Fruit fly (Drosophila melanogaster) whole organism, pupa: ENCODE results near the gene Sf3b5.

Source experiments
- CG10348 ChIP-seq: fragments of 200-800 bp; sonication (Bioruptor generic); IDR thresholded peaks from 2 replicates; pipeline ENCODE4 v1.3.6; 2022; ENCODE audit warnings: missing biosample characterization, missing genetic modification characterization
- CG12605 ChIP-seq: fragments of 200-800 bp; sonication (Bioruptor generic); IDR thresholded peaks from 2 replicates; pipeline ENCODE4 v1.3.6; 2022; ENCODE audit warnings: missing biosample characterization, missing genetic modification characterization
- CG13204 ChIP-seq: fragments of 200-800 bp; sonication (Bioruptor generic); optimal IDR thresholded peaks from 2 replicates; lab custom pipeline; 2018; ENCODE audit warnings: missing biosample characterization, mild to moderate bottlenecking, missing genetic modification characterization, moderate library complexity
- CG14655 ChIP-seq: fragments of 200-800 bp; sonication (Bioruptor generic); optimal IDR thresholded peaks from 3 replicates; lab custom pipeline; 2017; ENCODE audit warnings: mild to moderate bottlenecking, missing biosample characterization, missing genetic modification reagents, missing genetic modification characterization
- CG15710 ChIP-seq: fragments of 200-800 bp; sonication (Bioruptor generic); optimal IDR thresholded peaks from 2 replicates; lab custom pipeline; 2018; ENCODE audit warnings: missing biosample characterization, mild to moderate bottlenecking, missing genetic modification characterization, moderate library complexity
- CG17806 ChIP-seq: fragments of 200-800 bp; sonication (Bioruptor generic); optimal IDR thresholded peaks from 2 replicates; lab custom pipeline; 2018; ENCODE audit warnings: missing biosample characterization, mild to moderate bottlenecking, missing genetic modification characterization, moderate library complexity
- CG32121 ChIP-seq: fragments of 200-800 bp; sonication (Bioruptor generic); IDR thresholded peaks from 2 replicates; pipeline ENCODE4 v1.3.6; 2022; ENCODE audit warnings: missing biosample characterization, missing genetic modification characterization
- CG34367 ChIP-seq: fragments of 200-800 bp; sonication (Bioruptor generic); optimal IDR thresholded peaks from 2 replicates; lab custom pipeline; 2018; ENCODE audit warnings: missing biosample characterization, mild to moderate bottlenecking, missing genetic modification characterization
- CG4496 ChIP-seq: fragments of 200-800 bp; sonication (Bioruptor generic); IDR thresholded peaks from 3 replicates; pipeline ENCODE4 v1.3.6; 2022; ENCODE audit warnings: missing biosample characterization, missing genetic modification characterization
- CG8159 ChIP-seq: fragments of 200-800 bp; sonication (Bioruptor generic); optimal IDR thresholded peaks from 3 replicates; lab custom pipeline; 2018; ENCODE audit warnings: missing biosample characterization, mild to moderate bottlenecking, missing genetic modification characterization, moderate library complexity
- CG8301 ChIP-seq: fragments of 200-800 bp; sonication (Bioruptor generic); optimal IDR thresholded peaks from 2 replicates; lab custom pipeline; 2018; ENCODE audit warnings: missing biosample characterization, mild to moderate bottlenecking, missing genetic modification characterization
- CG9948 ChIP-seq: fragments of 200-800 bp; sonication (Bioruptor generic); optimal IDR thresholded peaks from 2 replicates; lab custom pipeline; 2018; ENCODE audit warnings: missing biosample characterization, mild to moderate bottlenecking, missing genetic modification characterization, moderate library complexity
- D1 ChIP-seq: fragments of 200-800 bp; sonication (Bioruptor generic); optimal IDR thresholded peaks from 2 replicates; lab custom pipeline; 2018; ENCODE audit warnings: missing biosample characterization, mild to moderate bottlenecking, missing genetic modification characterization, moderate library complexity
- EcR ChIP-seq: fragments of 200-800 bp; sonication (Bioruptor generic); optimal IDR thresholded peaks from 3 replicates; lab custom pipeline; 2019; ENCODE audit warnings: missing biosample characterization, missing genetic modification characterization, mild to moderate bottlenecking, moderate library complexity, missing genetic modification reagents
- Ets98B ChIP-seq: fragments of 200-800 bp; sonication (Bioruptor generic); IDR thresholded peaks from 2 replicates; pipeline ENCODE4 v1.3.6; 2022; ENCODE audit warnings: missing biosample characterization, missing genetic modification characterization
- Pif1A ChIP-seq: fragments of 200-800 bp; sonication (Bioruptor generic); optimal IDR thresholded peaks from 3 replicates; lab custom pipeline; 2016; ENCODE audit warnings: missing biosample characterization, missing genetic modification characterization
- Pif1B ChIP-seq: fragments of 200-800 bp; sonication (Bioruptor generic); optimal IDR thresholded peaks from 3 replicates; lab custom pipeline; 2016; ENCODE audit warnings: missing biosample characterization, missing genetic modification characterization
- Snoo ChIP-seq: fragments of 200-800 bp; sonication (Bioruptor generic); optimal IDR thresholded peaks from 3 replicates; lab custom pipeline; 2017; ENCODE audit warnings: missing biosample characterization, mild to moderate bottlenecking, missing genetic modification characterization, inconsistent platforms
- fd96Ca ChIP-seq: fragments of 200-800 bp; sonication (Bioruptor generic); IDR thresholded peaks from 3 replicates; pipeline ENCODE4 v1.3.6; 2022; ENCODE audit warnings: missing biosample characterization, missing genetic modification characterization
- gl ChIP-seq: fragments of 200-800 bp; sonication (Bioruptor generic); optimal IDR thresholded peaks from 2 replicates; lab custom pipeline; 2018; ENCODE audit warnings: missing biosample characterization, mild to moderate bottlenecking, missing genetic modification characterization
- rn ChIP-seq: fragments of 200-800 bp; sonication (Bioruptor generic); IDR thresholded peaks from 2 replicates; pipeline ENCODE4 v1.3.6; 2022; ENCODE audit warnings: missing biosample characterization, missing genetic modification characterization

The Sf3b5 gene

DNA sequence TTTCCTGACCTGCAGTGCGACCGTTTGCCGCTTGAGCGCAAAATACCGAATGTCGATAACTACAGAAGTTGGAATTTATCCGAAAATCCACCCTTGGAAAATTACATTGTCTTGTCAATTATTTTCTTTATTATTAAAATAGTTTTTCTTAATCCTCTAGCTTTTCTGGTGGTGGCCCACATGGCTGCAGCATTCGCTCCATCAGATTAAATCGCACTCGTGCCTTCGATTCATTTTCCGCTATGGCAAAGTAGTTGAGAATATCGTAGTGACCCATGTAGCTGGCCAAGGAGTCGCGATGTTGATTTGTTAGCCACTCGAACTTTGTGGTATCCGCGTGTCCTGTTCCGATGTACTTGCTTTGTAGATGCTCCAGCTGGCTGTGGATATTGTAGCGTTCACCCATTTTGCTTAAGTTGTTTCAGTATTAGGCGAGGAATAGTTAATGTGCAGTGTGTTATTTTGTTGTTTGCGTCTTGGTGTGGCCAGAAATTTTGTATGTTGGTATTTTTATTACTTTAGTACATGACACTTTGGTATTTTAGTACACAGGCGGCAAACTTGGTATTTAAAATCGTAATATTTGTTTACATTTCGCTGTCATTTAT is at the start of gene Sf3b5, which contains the start of the genes Kcmf1 and CG11986:
TSS of gene Sf3b5 (minus strand) at position 483 of the 608 bp plus-strand sequence.
TSS of gene Kcmf1 (minus strand) at position 51 of the 608 bp plus-strand sequence.
TSS of gene CG11986 (plus strand) at position 588 of the 608 bp plus-strand sequence.
- TF ChIP-seq gl (no peak), CG9948 (no peak), rn (GFP tag; lab: Robert Waterston, UW) (no peak), CG13204 (no peak), CG15710 (no peak), fd96Ca (GFP tag; lab: Robert Waterston, UW) (no peak), Snoo (tag; lab: Kevin White, UChicago) (no peak), EcR (GFP tag; lab: Kevin White, UChicago) (no peak), CG17806 (no peak), CG34367 (tag; lab: Kevin White, UChicago) (no peak), CG8301 (tag; lab: Kevin White, UChicago) (no peak), CG10348 (no peak), Pif1A (GFP tag; lab: Kevin White, UChicago) (no peak), CG14655 (no peak), CG12605 (GFP tag; lab: Robert Waterston, UW) (no peak), Ets98B (GFP tag; lab: Robert Waterston, UW) (no peak), CG8159 (tag; lab: Kevin White, UChicago) (no peak), CG32121 (GFP tag; lab: Robert Waterston, UW) (no peak), CG4496 (GFP tag; lab: Robert Waterston, UW) (no peak), Pif1B (GFP tag; lab: Kevin White, UChicago) (no peak)

- TF ChIP-seq CG14655 (no peak), CG15710 (no peak), Ets98B (GFP tag; lab: Robert Waterston, UW) (0 out of 2 replicates have a peak, but pooled peaks have one; percentile 10), Pif1B (GFP tag; lab: Kevin White, UChicago) (no peak), CG34367 (tag; lab: Kevin White, UChicago) (no peak), CG4496 (GFP tag; lab: Robert Waterston, UW) (peak; percentile 54; the same call in 2 of the 3 replicates), Snoo (tag; lab: Kevin White, UChicago) (no peak), fd96Ca (GFP tag; lab: Robert Waterston, UW) (no peak), CG17806 (no peak), gl (no peak), CG32121 (GFP tag; lab: Robert Waterston, UW) (no peak), Pif1A (GFP tag; lab: Kevin White, UChicago) (no peak), CG9948 (no peak), rn (GFP tag; lab: Robert Waterston, UW) (no peak), D1 (tag; lab: Kevin White, UChicago) (no peak)
These were observed 49.7 kb upstream of the Sf3b5 start, which contains the start of the genes beag and Ada for dm6 chr3R:9064874-9065273. Gene beag (minus strand): TSS chr3R:9065078. Gene Ada (plus strand): TSS chr3R:9065183.

- peak; percentile 21 for TF ChIP-seq CG17806
- TF ChIP-seq gl = no peak
- no peak for TF ChIP-seq Pif1A (GFP tag; lab: Kevin White, UChicago)
- peak; percentile 67; the same call in 1 of the 3 replicates for TF ChIP-seq fd96Ca (GFP tag; lab: Robert Waterston, UW)
- TF ChIP-seq rn (GFP tag; lab: Robert Waterston, UW) = no peak
- TF ChIP-seq EcR (GFP tag; lab: Kevin White, UChicago) = no peak
- no peak for TF ChIP-seq Snoo (tag; lab: Kevin White, UChicago)
- peak; percentile 64; the same call in 2 of the 3 replicates for TF ChIP-seq CG4496 (GFP tag; lab: Robert Waterston, UW)
- peak; percentile 23 for TF ChIP-seq CG15710
- TF ChIP-seq CG32121 (GFP tag; lab: Robert Waterston, UW) = 0 out of 2 replicates have a peak, but pooled peaks have one; percentile 13
- TF ChIP-seq CG10348 = no peak
- TF ChIP-seq CG12605 (GFP tag; lab: Robert Waterston, UW) = peak; percentile 69
- TF ChIP-seq Ets98B (GFP tag; lab: Robert Waterston, UW) = peak; percentile 17; the same call in 1 of the 2 replicates
- no peak for TF ChIP-seq CG14655
- TF ChIP-seq Pif1B (GFP tag; lab: Kevin White, UChicago) = no peak
- no peak for TF ChIP-seq CG13204
- no peak for TF ChIP-seq CG8159 (tag; lab: Kevin White, UChicago)
- no peak for TF ChIP-seq D1 (tag; lab: Kevin White, UChicago)
- peak; percentile 13 for TF ChIP-seq CG9948
- TF ChIP-seq CG8301 (tag; lab: Kevin White, UChicago) = no peak
- TF ChIP-seq CG34367 (tag; lab: Kevin White, UChicago) = no peak
These were observed 47.6 kb upstream of the Sf3b5 start for dm6 chr3R:9062756-9063155.

DNA sequence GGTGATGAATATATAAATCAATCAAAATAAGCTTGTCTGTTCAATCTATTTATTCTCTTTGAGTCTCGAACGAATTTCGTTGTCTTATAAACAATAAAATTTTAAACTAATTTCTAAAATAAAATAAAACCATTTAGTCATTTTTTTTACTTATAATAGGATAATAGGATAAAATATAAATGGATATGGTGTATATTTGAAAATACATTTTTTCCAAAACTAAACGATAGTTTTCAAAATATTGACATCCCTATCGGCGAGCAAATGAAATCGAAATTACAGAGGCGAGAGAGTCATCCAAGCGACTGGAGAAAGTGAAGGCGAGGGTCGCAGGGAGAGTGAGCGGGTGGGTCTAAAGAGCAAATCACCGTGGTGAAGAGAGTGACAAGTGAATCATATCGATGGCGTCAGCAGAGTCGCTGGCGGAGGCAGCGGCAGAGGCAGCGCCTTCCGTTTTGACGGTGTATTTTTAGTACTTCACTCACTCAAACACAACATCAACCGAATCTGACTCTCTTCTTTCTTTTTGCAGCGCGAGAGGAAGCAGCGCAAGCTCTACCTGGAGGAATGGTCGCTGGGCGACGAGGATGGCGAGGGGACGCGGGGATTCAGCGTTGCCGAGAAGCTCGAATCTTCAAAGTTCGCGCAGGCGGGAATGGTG is 42.4 kb upstream of the Sf3b5 start:
- TF ChIP-seq CG9948 (peak; percentile 93), Snoo (tag; lab: Kevin White, UChicago) (peak; percentile 96), CG14655 (peak; percentile 98), fd96Ca (GFP tag; lab: Robert Waterston, UW) (no peak), CG10348 (no peak), CG8159 (tag; lab: Kevin White, UChicago) (peak; percentile 89), Pif1A (GFP tag; lab: Kevin White, UChicago) (peak; percentile 91), CG4496 (GFP tag; lab: Robert Waterston, UW) (no peak), gl (peak; percentile 87), CG17806 (peak; percentile 87), Ets98B (GFP tag; lab: Robert Waterston, UW) (no peak), EcR (GFP tag; lab: Kevin White, UChicago) (peak; percentile 57), D1 (tag; lab: Kevin White, UChicago) (peak; percentile 92), CG8301 (tag; lab: Kevin White, UChicago) (peak; percentile 97), CG32121 (GFP tag; lab: Robert Waterston, UW) (no peak), Pif1B (GFP tag; lab: Kevin White, UChicago) (peak; percentile 89), CG15710 (peak; percentile 85), CG13204 (peak; percentile 88), rn (GFP tag; lab: Robert Waterston, UW) (no peak), CG34367 (tag; lab: Kevin White, UChicago) (peak; percentile 76), CG12605 (GFP tag; lab: Robert Waterston, UW) (no peak)
